Worm (Caenorhabditis elegans) whole organism, L1 larva: Measurements from ENCODE around the gene cest-2.2.
"Not testable (repeated sequence)": the region's sequence is repeated elsewhere in the genome, so short reads cannot be mapped to it uniquely, and the experiment has no call there.

Experiments used
- C04F5.9 ChIP-seq: sonication (generic microtip); optimal IDR thresholded peaks from 2 replicates; lab custom pipeline; 2016; ENCODE audit warnings: missing genetic modification characterization, missing compliant biosample characterization
- C34B4.2 ChIP-seq: sonication (generic microtip); optimal IDR thresholded peaks from 2 replicates; lab custom pipeline; 2017; ENCODE audit warnings: mild to moderate bottlenecking, missing genetic modification characterization, missing compliant biosample characterization
- F16B12.6 ChIP-seq: fragments of 150-350 bp; optimal IDR thresholded peaks from 2 replicates; lab custom pipeline; 2014; ENCODE audit warnings: missing biosample characterization, missing genetic modification characterization
- Y116A8C.19 ChIP-seq: sonication (generic microtip); optimal IDR thresholded peaks from 2 replicates; lab custom pipeline; 2016; ENCODE audit warnings: missing compliant biosample characterization, missing genetic modification characterization, borderline replicate concordance
- aha-1 ChIP-seq: fragments of 150-350 bp; optimal IDR thresholded peaks from 2 replicates; lab custom pipeline; 2014; ENCODE audit warnings: missing biosample characterization, missing genetic modification characterization
- ama-1 ChIP-seq: fragments of 150-350 bp; optimal IDR thresholded peaks from 2 replicates; lab custom pipeline; 2014
- ceh-63 ChIP-seq: fragments of 200-800 bp; sonication (Bioruptor generic); optimal IDR thresholded peaks from 2 replicates; lab custom pipeline; 2018; ENCODE audit warnings: mild to moderate bottlenecking, missing genetic modification characterization, missing compliant biosample characterization
- ceh-8 ChIP-seq: fragments of 200-800 bp; sonication (Bioruptor generic); optimal IDR thresholded peaks from 2 replicates; lab custom pipeline; 2018; ENCODE audit warnings: mild to moderate bottlenecking, missing genetic modification characterization, moderate library complexity, missing compliant biosample characterization
- ceh-90 ChIP-seq: sonication (generic microtip); optimal IDR thresholded peaks from 2 replicates; lab custom pipeline; 2016; ENCODE audit warnings: missing genetic modification characterization, missing compliant biosample characterization
- egl-27 ChIP-seq, 2 experiments: fragments of 150-350 bp in 1 of 2; sonication (generic microtip); optimal IDR thresholded peaks; 3 replicates each; lab custom pipeline; 2017 to 2018; ENCODE audit warnings: missing biosample characterization in 2 of 2, missing genetic modification characterization in 2 of 2, missing genetic modification reagents in 2 of 2
- elt-2 ChIP-seq: sonication (generic microtip); optimal IDR thresholded peaks from 2 replicates; lab custom pipeline; 2016; ENCODE audit warnings: missing genetic modification characterization, mild to moderate bottlenecking, inconsistent platforms, missing compliant biosample characterization, missing genetic modification reagents
- elt-3 ChIP-seq, 6 experiments: fragments of 150-350 bp in 1 of 6; sonication (generic microtip); optimal IDR thresholded peaks; 2 replicates each; lab custom pipeline; 2017 to 2018; ENCODE audit warnings: missing biosample characterization in 6 of 6, missing genetic modification characterization in 6 of 6, inconsistent platforms in 1 of 6
- fkh-4 ChIP-seq: sonication (generic microtip); optimal IDR thresholded peaks from 2 replicates; lab custom pipeline; 2016; ENCODE audit warnings: missing compliant biosample characterization, missing genetic modification characterization, borderline replicate concordance
- fkh-8 ChIP-seq: sonication (generic microtip); optimal IDR thresholded peaks from 2 replicates; lab custom pipeline; 2016; ENCODE audit warnings: mild to moderate bottlenecking, missing genetic modification characterization, missing compliant biosample characterization
- hlh-4 ChIP-seq: sonication (generic microtip); optimal IDR thresholded peaks from 2 replicates; lab custom pipeline; 2016; ENCODE audit warnings: mild to moderate bottlenecking, missing genetic modification characterization, missing compliant biosample characterization
- isw-1 ChIP-seq: fragments of 200-800 bp; sonication (Bioruptor generic); IDR thresholded peaks from 2 replicates; pipeline ENCODE4 v1.3.6; 2022; ENCODE audit warnings: missing genetic modification characterization, missing compliant biosample characterization
- jun-1 ChIP-seq: fragments of 150-350 bp; optimal IDR thresholded peaks from 2 replicates; lab custom pipeline; 2014; ENCODE audit warnings: missing biosample characterization, missing genetic modification reagents, missing genetic modification characterization
- lin-14 ChIP-seq: fragments of 200-800 bp; sonication (Bioruptor generic); optimal IDR thresholded peaks from 2 replicates; lab custom pipeline; 2018; ENCODE audit warnings: mild to moderate bottlenecking, missing genetic modification characterization, moderate library complexity, missing compliant biosample characterization
- lin-15B ChIP-seq: fragments of 150-350 bp; sonication (generic microtip); optimal IDR thresholded peaks from 3 replicates; lab custom pipeline; 2014; ENCODE audit warnings: missing biosample characterization, missing genetic modification characterization
- lin-35 ChIP-seq, 2 experiments: fragments of 150-350 bp; optimal IDR thresholded peaks; 2 replicates each; lab custom pipeline; 2014; ENCODE audit warnings: missing biosample characterization in 2 of 2, missing genetic modification characterization in 2 of 2, missing genetic modification reagents in 2 of 2
- lir-3 ChIP-seq: sonication (generic microtip); optimal IDR thresholded peaks from 2 replicates; lab custom pipeline; 2016; ENCODE audit warnings: mild to moderate bottlenecking, missing genetic modification characterization, moderate library complexity, missing compliant biosample characterization; ENCODE audit not compliant: poor library complexity
- mab-9 ChIP-seq: fragments of 200-800 bp; sonication (Bioruptor generic); IDR thresholded peaks from 2 replicates; pipeline ENCODE4 v1.3.6; 2022; ENCODE audit warnings: missing genetic modification reagents, missing genetic modification characterization, missing compliant biosample characterization
- mef-2 ChIP-seq: fragments of 150-350 bp; optimal IDR thresholded peaks from 2 replicates; lab custom pipeline; 2014; ENCODE audit warnings: missing biosample characterization, missing genetic modification characterization
- nhr-12 ChIP-seq: sonication (generic microtip); optimal IDR thresholded peaks from 2 replicates; lab custom pipeline; 2017; ENCODE audit warnings: missing biosample characterization, missing genetic modification characterization
- nhr-19 ChIP-seq: fragments of 200-800 bp; sonication (Bioruptor generic); conservative IDR thresholded peaks from 2 replicates; pipeline ENCODE4 v1.3.6; 2022; ENCODE audit warnings: missing genetic modification characterization, missing compliant biosample characterization
- nhr-20 ChIP-seq: sonication (generic microtip); optimal IDR thresholded peaks from 2 replicates; lab custom pipeline; 2016; ENCODE audit warnings: mild to moderate bottlenecking, missing genetic modification characterization, missing compliant biosample characterization
- nhr-47 ChIP-seq: sonication (generic microtip); optimal IDR thresholded peaks from 2 replicates; lab custom pipeline; 2016; ENCODE audit warnings: mild to moderate bottlenecking, missing genetic modification characterization, moderate library complexity, missing compliant biosample characterization
- nhr-71 ChIP-seq: sonication (generic microtip); optimal IDR thresholded peaks from 2 replicates; lab custom pipeline; 2016; ENCODE audit warnings: mild to moderate bottlenecking, missing genetic modification characterization, moderate library complexity, missing compliant biosample characterization
- nhr-77 ChIP-seq: fragments of 150-350 bp; optimal IDR thresholded peaks from 2 replicates; lab custom pipeline; 2014; ENCODE audit warnings: missing biosample characterization, missing genetic modification characterization
- nhr-84 ChIP-seq: sonication (generic microtip); optimal IDR thresholded peaks from 2 replicates; lab custom pipeline; 2017; ENCODE audit warnings: missing biosample characterization, missing genetic modification characterization
- nhr-85 ChIP-seq: sonication (generic microtip); peaks from one replicate; lab custom pipeline; 2016; ENCODE audit warnings: missing genetic modification characterization, inconsistent platforms, missing compliant biosample characterization
- pag-3 ChIP-seq: sonication (generic microtip); optimal IDR thresholded peaks from 2 replicates; lab custom pipeline; 2017; ENCODE audit warnings: missing genetic modification characterization, mild to moderate bottlenecking, missing compliant biosample characterization, antibody characterized with exemption, borderline replicate concordance; ENCODE audit not compliant: insufficient read depth
- pax-3 ChIP-seq: fragments of 200-800 bp; sonication (Bioruptor generic); optimal IDR thresholded peaks from 2 replicates; lab custom pipeline; 2018; ENCODE audit warnings: mild to moderate bottlenecking, missing genetic modification characterization, moderate library complexity, missing compliant biosample characterization
- rnt-1 ChIP-seq: sonication (generic microtip); optimal IDR thresholded peaks from 2 replicates; lab custom pipeline; 2016; ENCODE audit warnings: mild to moderate bottlenecking, missing genetic modification characterization, moderate library complexity, missing compliant biosample characterization
- skn-1 ChIP-seq: fragments of 150-350 bp; optimal IDR thresholded peaks from 2 replicates; lab custom pipeline; 2014; ENCODE audit warnings: missing biosample characterization, missing genetic modification characterization
- snu-23 ChIP-seq: sonication (generic microtip); optimal IDR thresholded peaks from 2 replicates; lab custom pipeline; 2016; ENCODE audit warnings: missing genetic modification characterization, missing compliant biosample characterization
- sox-4 ChIP-seq: sonication (generic microtip); optimal IDR thresholded peaks from 2 replicates; lab custom pipeline; 2016; ENCODE audit warnings: missing genetic modification characterization, missing compliant biosample characterization
- sup-37 ChIP-seq: fragments of 200-800 bp; sonication (Bioruptor generic); optimal IDR thresholded peaks from 2 replicates; lab custom pipeline; 2018; ENCODE audit warnings: mild to moderate bottlenecking, missing genetic modification characterization, missing compliant biosample characterization
- unc-130 ChIP-seq: fragments of 150-350 bp; optimal IDR thresholded peaks from 2 replicates; lab custom pipeline; 2017; ENCODE audit warnings: missing biosample characterization, missing genetic modification characterization, inconsistent platforms
- unc-30 ChIP-seq: sonication (generic microtip); optimal IDR thresholded peaks from 2 replicates; lab custom pipeline; 2017; ENCODE audit warnings: missing biosample characterization, missing genetic modification characterization
- unc-86 ChIP-seq: sonication (generic microtip); optimal IDR thresholded peaks from 2 replicates; lab custom pipeline; 2016; ENCODE audit warnings: missing genetic modification characterization, missing compliant biosample characterization
- unc-98 ChIP-seq: fragments of 200-800 bp; sonication (Bioruptor generic); IDR thresholded peaks from 2 replicates; pipeline ENCODE4 v1.3.6; 2022; ENCODE audit warnings: missing genetic modification characterization, missing compliant biosample characterization
- vab-15 ChIP-seq: sonication (generic microtip); optimal IDR thresholded peaks from 2 replicates; lab custom pipeline; 2017; ENCODE audit warnings: missing genotype, mild to moderate bottlenecking, missing genetic modification characterization, missing compliant biosample characterization
- zag-1 ChIP-seq: fragments of 150-350 bp; optimal IDR thresholded peaks from 2 replicates; lab custom pipeline; 2014; ENCODE audit warnings: missing biosample characterization, missing genetic modification characterization
- zip-4 ChIP-seq: fragments of 200-800 bp; sonication (Bioruptor generic); optimal IDR thresholded peaks from 2 replicates; lab custom pipeline; 2018; ENCODE audit warnings: mild to moderate bottlenecking, missing genetic modification characterization, moderate library complexity, missing compliant biosample characterization

Gene cest-2.2

DNA sequence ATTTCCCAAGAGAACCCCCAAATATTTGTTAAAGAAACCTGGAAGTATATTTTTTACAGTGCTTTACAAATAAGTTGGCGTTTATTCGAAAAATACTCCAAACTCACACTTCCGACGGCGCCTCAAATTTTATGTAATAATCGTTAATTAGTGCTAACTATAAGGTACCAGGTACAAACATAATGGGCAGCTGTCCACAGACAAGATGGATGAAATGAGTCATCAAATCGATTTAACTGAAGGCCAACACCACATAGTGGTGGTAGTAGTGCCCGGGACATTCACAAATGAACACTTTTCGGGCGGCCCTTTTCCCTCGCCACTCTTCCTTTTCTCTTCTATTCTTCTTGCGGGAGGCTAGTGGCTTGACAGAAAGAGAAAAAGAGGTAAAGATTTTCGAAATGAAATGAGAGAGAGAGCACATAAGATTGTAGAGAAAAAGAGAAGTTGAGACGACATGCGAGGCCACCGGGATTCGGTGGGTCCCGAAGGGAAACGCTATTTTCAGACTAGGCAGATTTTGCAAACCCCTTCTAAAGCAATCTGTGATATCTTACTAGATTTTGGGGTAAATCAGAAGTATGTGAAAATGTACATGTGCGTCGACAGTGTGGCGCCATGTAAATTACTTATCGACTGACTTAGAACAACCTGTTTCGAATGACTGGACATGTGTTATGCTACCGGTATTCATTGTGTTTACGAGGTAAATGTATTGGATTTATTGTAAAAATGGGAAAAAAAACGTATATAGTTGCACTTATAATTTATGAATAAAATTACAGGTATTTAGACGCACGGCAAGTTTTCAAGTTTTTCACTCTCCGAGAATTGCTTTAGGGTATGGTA lies 35.7 kb downstream of the cest-2.2 start (continued):
- TF ChIP-seq vab-15 (tag; lab: Kevin White, UChicago) (no peak), egl-27 (tag; optimal IDR thresholded peaks at IDR 0.05; lab: Kevin White, UChicago) (no peak), nhr-77 (no peak), nhr-84 (tag; lab: Kevin White, UChicago) (no peak), unc-30 (no peak), pag-3 (tag; lab: Kevin White, UChicago) (no peak), unc-86 (tag; lab: Kevin White, UChicago) (no peak), elt-3 (tag; optimal IDR thresholded peaks at IDR 0.05; lab: Kevin White, UChicago) (peak in 1 of 6 experiments; percentile 13), elt-2 (tag; lab: Kevin White, UChicago) (no peak), lin-14 (GFP tag; lab: Kevin White, UChicago) (peak; percentile 83), nhr-85 (tag; lab: Kevin White, UChicago) (peak; percentile 62), F16B12.6 (no peak), zag-1 (tag; lab: Kevin White, UChicago) (no peak), lin-15B (tag; lab: Kevin White, UChicago) (no peak), snu-23 (peak; percentile 27), ama-1 (lab: Kevin White, UChicago) (no peak)
- TF ChIP-seq, all 84 proteins: peak for 13

ce11 chrV:14137766-14138165 lies 37.4 kb downstream of the cest-2.2 start, which contains the start of gene AH10.4:
Gene AH10.4, minus strand, starts transcription at chrV:14137866.
- not testable (repeated sequence) for TF ChIP-seq aha-1; sup-37 (GFP tag; lab: Kevin White, UChicago); lin-15B (tag; lab: Kevin White, UChicago)

DNA sequence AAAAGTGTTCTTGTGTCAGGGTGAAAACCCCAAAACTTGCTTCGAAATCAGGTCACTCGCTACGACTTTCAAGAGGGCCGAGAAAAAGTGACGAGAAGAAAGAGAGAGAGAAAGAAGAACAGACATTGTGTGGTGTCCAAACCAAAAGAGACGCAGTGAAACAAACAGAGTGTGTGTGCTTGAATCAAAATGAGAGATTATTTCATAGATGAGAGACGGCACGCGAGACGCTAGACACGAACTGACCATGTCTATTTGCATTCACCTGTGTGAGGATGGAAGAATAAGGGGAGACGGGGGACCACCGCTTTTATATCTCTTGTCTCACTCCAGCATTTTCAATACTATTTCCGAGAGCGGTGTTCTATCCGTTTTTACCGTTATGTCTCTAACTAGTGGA lies 39.0 kb downstream of the cest-2.2 start:
- peak; percentile 24 for TF ChIP-seq lir-3 (tag; lab: Kevin White, UChicago)
- TF ChIP-seq nhr-19 (GFP tag; lab: Robert Waterston, UW) = peak; percentile 59
- peak; percentile 82 for TF ChIP-seq snu-23
- no peak for TF ChIP-seq sox-4 (tag; lab: Kevin White, UChicago)
- TF ChIP-seq F16B12.6 = no peak
- TF ChIP-seq unc-130 (tag; lab: Kevin White, UChicago) = no peak
- no peak for TF ChIP-seq nhr-12 (tag; lab: Kevin White, UChicago)
- peak; percentile 98 for TF ChIP-seq lin-14 (GFP tag; lab: Kevin White, UChicago)
- peak; percentile 25 for TF ChIP-seq elt-2 (tag; lab: Kevin White, UChicago)
- TF ChIP-seq C34B4.2 (tag; lab: Kevin White, UChicago) = no peak
- peak; percentile 24 for TF ChIP-seq mef-2 (tag; lab: Kevin White, UChicago)
- TF ChIP-seq vab-15 (tag; lab: Kevin White, UChicago) = no peak
- TF ChIP-seq fkh-8 = peak; percentile 40
- TF ChIP-seq ama-1 (lab: Kevin White, UChicago) = peak; percentile 24
- peak; percentile 65 for TF ChIP-seq ceh-8 (GFP tag; lab: Kevin White, UChicago)
- no peak for TF ChIP-seq pag-3 (tag; lab: Kevin White, UChicago)
- no peak for TF ChIP-seq mab-9 (GFP tag; lab: Robert Waterston, UW)
- TF ChIP-seq C04F5.9 = no peak
- TF ChIP-seq lin-35 (GFP tag; optimal IDR thresholded peaks at IDR 0.05; lab: Kevin White, UChicago) = peak; percentile 42 to 75
- no peak for TF ChIP-seq fkh-4 (tag; lab: Kevin White, UChicago)
- TF ChIP-seq hlh-4 = no peak
- peak; percentile 70 for TF ChIP-seq skn-1
- TF ChIP-seq isw-1 (GFP tag; lab: Robert Waterston, UW) = no peak; the same call in 1 of the 2 replicates
- TF ChIP-seq jun-1 (tag; lab: Kevin White, UChicago) = peak; percentile 65
- no peak for TF ChIP-seq Y116A8C.19 (tag; lab: Kevin White, UChicago)
- TF ChIP-seq nhr-47 = peak; percentile 70
- TF ChIP-seq pax-3 (tag; lab: Kevin White, UChicago) = peak; percentile 65
- TF ChIP-seq nhr-71 = peak; percentile 79
- no peak for TF ChIP-seq ceh-90 (tag; lab: Kevin White, UChicago)
- no peak for TF ChIP-seq ceh-63 (GFP tag; lab: Kevin White, UChicago)
- no peak for TF ChIP-seq zip-4
- TF ChIP-seq rnt-1 (tag; lab: Kevin White, UChicago) = peak; percentile 30
- TF ChIP-seq nhr-20 = peak; percentile 82
- no peak for TF ChIP-seq unc-98 (GFP tag; lab: Robert Waterston, UW)
- TF ChIP-seq nhr-84 (tag; lab: Kevin White, UChicago) = no peak
